Worm (Caenorhabditis elegans) whole organism, L2 larva: ENCODE data around the gene W09D10.4.

Experiments
- egl-27 ChIP-seq: sonication (generic microtip); optimal IDR thresholded peaks from 3 replicates; lab custom pipeline; 2017; ENCODE audit warnings: missing biosample characterization, missing genetic modification reagents, missing genetic modification characterization
- gmeb-1 ChIP-seq: fragments of 150-350 bp; optimal IDR thresholded peaks from 2 replicates; lab custom pipeline; 2014; ENCODE audit warnings: missing biosample characterization, missing genetic modification characterization
- nhr-11 ChIP-seq: fragments of 150-350 bp; optimal IDR thresholded peaks from 2 replicates; lab custom pipeline; 2014; ENCODE audit warnings: missing biosample characterization, missing genetic modification characterization

- TF ChIP-seq nhr-11 (no peak), gmeb-1 (tag; lab: Kevin White, UChicago) (no peak), egl-27 (tag; lab: Kevin White, UChicago) (no peak)
Measured at ce11 chrIII:10740518-10740917, 24.5 kb upstream of the W09D10.4 start, which contains the start of gene K01G5.8.
